Fruit fly (Drosophila melanogaster): ENCODE measurements around the gene baz.

baz gene

dm6 chrX:17121600-17121999, 38.2 kb upstream of the baz start (continued):
- TF ChIP-seq CG6792 (GFP tag; optimal IDR thresholded peaks at IDR 0.05) (peak; percentile 34), acj6 (GFP tag; optimal IDR thresholded peaks at IDR 0.05) (peak; percentile 13), CG6276 (GFP tag; optimal IDR thresholded peaks at IDR 0.05) (peak; percentile 44), achi (GFP tag; optimal IDR thresholded peaks at IDR 0.05) (peak; percentile 13), fd59A (GFP tag; optimal IDR thresholded peaks at IDR 0.05) (no peak), CG15336 (GFP tag; IDR thresholded peaks at IDR 0.05) (peak; percentile 40; the same call in 1 of the 2 replicates), CG3032 (tag; optimal IDR thresholded peaks at IDR 0.05) (peak; percentile 9), CG34406 (GFP tag; optimal IDR thresholded peaks at IDR 0.05) (peak; percentile 13), Gug (GFP tag; IDR thresholded peaks at IDR 0.05) (no peak)

DNA sequence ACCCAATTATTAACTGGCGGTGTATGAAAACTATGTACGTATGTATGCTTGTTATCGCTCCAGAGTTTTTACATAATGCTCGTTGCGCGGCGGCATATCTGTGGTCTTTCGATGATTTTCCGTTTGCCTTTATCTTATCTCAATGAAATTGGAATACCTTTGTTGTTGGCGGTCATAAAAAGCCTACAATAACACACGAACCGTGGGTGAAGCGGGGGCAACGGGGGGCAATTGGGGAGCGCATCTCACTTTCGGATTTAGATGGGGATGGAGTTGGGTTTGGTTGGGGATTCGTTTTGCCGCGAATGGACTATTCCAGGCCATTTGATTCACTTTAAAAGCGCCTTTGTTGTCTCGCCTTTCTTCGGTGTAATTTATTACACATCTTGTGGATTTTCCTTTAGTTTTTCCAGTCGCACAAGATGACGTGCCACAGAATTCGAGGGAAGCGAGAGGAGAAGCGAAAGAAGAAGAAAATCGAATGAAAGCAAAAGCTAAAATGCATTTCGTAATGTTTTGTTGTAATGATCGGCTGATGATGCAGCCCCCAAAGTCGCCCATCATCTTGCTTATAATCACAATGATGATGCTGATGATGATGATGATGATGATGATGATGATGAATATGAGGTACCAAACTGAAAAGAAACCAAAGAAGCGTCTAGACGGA, 37.2 kb upstream of the baz start:
- TF ChIP-seq CG10669 (GFP tag; optimal IDR thresholded peaks at IDR 0.05) = no peak
- TF ChIP-seq svp (GFP tag) = peak; percentile 73
- TF ChIP-seq fd85E (GFP tag; optimal IDR thresholded peaks at IDR 0.05) = no peak

DNA sequence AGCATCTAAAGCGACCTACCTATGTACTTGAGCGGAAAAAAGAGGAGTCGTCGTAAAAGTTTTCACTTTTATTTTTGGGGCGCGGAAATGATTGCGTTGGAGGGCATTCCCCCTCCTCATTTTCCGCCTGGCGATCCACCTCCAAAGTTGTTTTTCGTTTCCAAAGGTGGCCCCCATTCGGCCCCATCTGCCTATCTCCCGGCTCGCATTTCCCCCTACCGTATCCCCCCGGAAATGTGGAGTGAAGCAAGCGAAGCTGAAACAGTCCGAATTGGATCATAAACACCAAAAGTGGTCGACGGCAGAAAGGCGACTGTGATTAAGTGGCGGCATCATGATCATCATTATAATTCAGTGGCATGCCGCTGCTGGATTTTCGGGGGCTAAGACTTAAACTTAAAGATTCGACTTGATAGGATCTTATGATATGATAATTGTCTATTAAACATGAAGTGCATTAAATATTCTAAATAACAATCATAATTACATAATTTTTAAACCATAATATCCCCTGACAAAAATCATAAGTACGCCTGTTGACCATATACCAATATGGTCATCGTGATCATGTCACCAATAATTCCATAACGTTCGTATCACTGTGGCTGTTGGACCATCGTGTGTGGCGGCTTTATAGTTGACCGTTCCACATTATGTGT, 36.1 kb upstream of the baz start:
- no peak for TF ChIP-seq spab (GFP tag; optimal IDR thresholded peaks at IDR 0.05)
- TF ChIP-seq OdsH (GFP tag; optimal IDR thresholded peaks at IDR 0.05) = peak; percentile 58
- TF ChIP-seq Hr4 (GFP tag; optimal IDR thresholded peaks at IDR 0.05) = peak; percentile 64
- peak; percentile 42 for TF ChIP-seq Sox15 (GFP tag; optimal IDR thresholded peaks at IDR 0.05)
- peak; percentile 69 for TF ChIP-seq eg (GFP tag; IDR thresholded peaks at IDR 0.05)
- TF ChIP-seq CG6808 (GFP tag; optimal IDR thresholded peaks at IDR 0.05) = peak; percentile 34
- TF ChIP-seq Blimp-1 (GFP tag; optimal IDR thresholded peaks at IDR 0.05) = no peak
- peak; percentile 77 for TF ChIP-seq pdm3 (GFP tag; optimal IDR thresholded peaks at IDR 0.05)
- peak; percentile 89 for TF ChIP-seq Eip78C (GFP tag)
- TF ChIP-seq CG4318 (GFP tag; optimal IDR thresholded peaks at IDR 0.05) = peak; percentile 20
- peak; percentile 62 for TF ChIP-seq topi (GFP tag; optimal IDR thresholded peaks at IDR 0.05)
- peak; percentile 18 for TF ChIP-seq Sox14 (GFP tag; optimal IDR thresholded peaks at IDR 0.05)
- TF ChIP-seq CG31627 (GFP tag; optimal IDR thresholded peaks at IDR 0.05) = peak; percentile 48
- peak; percentile 60 for TF ChIP-seq Smox (GFP tag; optimal IDR thresholded peaks at IDR 0.05)
- TF ChIP-seq CG6163 (GFP tag; IDR thresholded peaks at IDR 0.05) = peak; percentile 52; the same call in 1 of the 3 replicates
- TF ChIP-seq CG10669 (GFP tag; optimal IDR thresholded peaks at IDR 0.05) = peak; percentile 37
- TF ChIP-seq Met (GFP tag; optimal IDR thresholded peaks at IDR 0.05) = peak; percentile 65
- TF ChIP-seq CG11902 (GFP tag; optimal IDR thresholded peaks at IDR 0.05) = peak; percentile 21
- peak; percentile 56 for TF ChIP-seq cyc (GFP tag; optimal IDR thresholded peaks at IDR 0.05)
- TF ChIP-seq CG6854 (GFP tag; optimal IDR thresholded peaks at IDR 0.05) = no peak
- TF ChIP-seq Sox102F (GFP tag; optimal IDR thresholded peaks at IDR 0.05) = peak; percentile 64
- peak; percentile 46 for TF ChIP-seq CG8319 (GFP tag; optimal IDR thresholded peaks at IDR 0.05)
- TF ChIP-seq net (GFP tag; optimal IDR thresholded peaks at IDR 0.05) = peak; percentile 40
- peak; percentile 49; the same call in 1 of the 2 replicates for TF ChIP-seq CG15336 (GFP tag; IDR thresholded peaks at IDR 0.05)
- TF ChIP-seq CG34406 (GFP tag; optimal IDR thresholded peaks at IDR 0.05) = peak; percentile 64
- peak; percentile 50 for TF ChIP-seq achi (GFP tag; optimal IDR thresholded peaks at IDR 0.05)
- TF ChIP-seq CG11762 (GFP tag; optimal IDR thresholded peaks at IDR 0.05; ENCODE audit: insufficient read depth) = peak; percentile 48
- no peak for TF ChIP-seq Lpt (GFP tag; optimal IDR thresholded peaks at IDR 0.05)
- TF ChIP-seq Eip75B (GFP tag; optimal IDR thresholded peaks at IDR 0.05) = peak; percentile 58
- peak; percentile 66 for TF ChIP-seq CG32006 (GFP tag; optimal IDR thresholded peaks at IDR 0.05)
- TF ChIP-seq CG6276 (GFP tag; optimal IDR thresholded peaks at IDR 0.05) = peak; percentile 50
- peak; percentile 52 for TF ChIP-seq Hr39 (GFP tag; optimal IDR thresholded peaks at IDR 0.05)
- peak; percentile 52 for TF ChIP-seq CG6792 (GFP tag; optimal IDR thresholded peaks at IDR 0.05)
- TF ChIP-seq vri (GFP tag; optimal IDR thresholded peaks at IDR 0.05) = no peak
- peak; percentile 24 for TF ChIP-seq CG1621 (tag; optimal IDR thresholded peaks at IDR 0.05)
- TF ChIP-seq svp (GFP tag) = peak; percentile 92
- peak; percentile 43 for TF ChIP-seq Gug (GFP tag; IDR thresholded peaks at IDR 0.05)
- TF ChIP-seq salr (GFP tag; optimal IDR thresholded peaks at IDR 0.05) = peak in 1 of 2 experiments; percentile 16
- no peak for TF ChIP-seq dsx (GFP tag; optimal IDR thresholded peaks at IDR 0.05; ENCODE audit: poor library complexity, severe bottlenecking)
- peak; percentile 24 for TF ChIP-seq CG3032 (tag; optimal IDR thresholded peaks at IDR 0.05)
- no peak for TF ChIP-seq CG9139 (GFP tag; optimal IDR thresholded peaks at IDR 0.05)

All from whole organism, prepupa.